Worm (Caenorhabditis elegans) whole organism, mixed stage, embryonic: ENCODE data around the gene oac-48.

ENCODE experiments used
- mep-1 ChIP-seq: fragments of 150-350 bp; optimal IDR thresholded peaks from 2 replicates; lab custom pipeline; 2017; ENCODE audit warnings: missing biosample characterization, missing genetic modification reagents, missing genetic modification characterization, inconsistent platforms
- pha-4 ChIP-seq: fragments of 150-350 bp; optimal IDR thresholded peaks from 2 replicates; lab custom pipeline; 2018; ENCODE audit warnings: missing biosample characterization, missing genetic modification reagents, missing genetic modification characterization

DNA sequence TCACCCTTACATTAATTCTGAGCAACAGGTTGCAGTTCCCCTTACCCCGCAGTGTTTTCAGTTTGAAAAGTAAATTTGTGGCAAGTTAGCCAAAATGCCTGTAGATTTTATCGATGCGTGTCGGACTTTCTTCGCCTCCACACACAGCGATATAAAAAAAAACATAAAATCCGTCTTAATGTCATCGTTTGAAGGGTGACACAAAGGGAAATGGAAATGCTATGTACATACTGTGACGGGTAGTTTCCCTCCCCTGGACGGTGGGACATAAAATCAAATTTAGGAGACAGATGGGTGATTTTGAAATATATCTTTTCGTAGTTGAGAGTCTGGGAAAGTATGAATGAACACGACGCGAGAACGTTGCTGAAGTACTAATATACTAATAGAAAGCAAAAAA lies 18.9 kb downstream of the oac-48 start:
- no peak for TF ChIP-seq pha-4 (tag; lab: Kevin White, UChicago)
- no peak for TF ChIP-seq mep-1
